Worm (Caenorhabditis elegans): Measurements from ENCODE around the gene Y17G9A.2.

Y17G9A.2 gene

ce11 chrIV:4814185-4814584 is 41.9 kb downstream of the Y17G9A.2 start, which contains the start of gene srw-94:
TSS of gene srw-94 (plus strand) at chrIV:4814485.
- TF ChIP-seq tlp-1 (tag; optimal IDR thresholded peaks at IDR 0.05) = no peak
- no peak for TF ChIP-seq isw-1 (GFP tag; IDR thresholded peaks at IDR 0.05)
- TF ChIP-seq unc-62 (GFP tag; optimal IDR thresholded peaks at IDR 0.05) = no peak
- no peak for TF ChIP-seq mef-2 (tag; optimal IDR thresholded peaks at IDR 0.05)
- no peak for TF ChIP-seq nhr-12 (tag; optimal IDR thresholded peaks at IDR 0.05)
- TF ChIP-seq nhr-19 (GFP tag; conservative IDR thresholded peaks at IDR 0.05) = no peak
- no peak for TF ChIP-seq grh-1 (GFP tag; IDR thresholded peaks at IDR 0.05)
- TF ChIP-seq elt-2 (tag; optimal IDR thresholded peaks at IDR 0.05) = no peak
- no peak for TF ChIP-seq pax-3 (tag; optimal IDR thresholded peaks at IDR 0.05)
- no peak for TF ChIP-seq nhr-20 (tag; optimal IDR thresholded peaks at IDR 0.05)
- no peak for TF ChIP-seq C04F5.9 (tag; optimal IDR thresholded peaks at IDR 0.05)
- no peak for TF ChIP-seq hpl-2 (GFP tag; optimal IDR thresholded peaks at IDR 0.05)
- no peak for TF ChIP-seq dsc-1 (tag; optimal IDR thresholded peaks at IDR 0.05)
- no peak for TF ChIP-seq zip-4 (GFP tag; optimal IDR thresholded peaks at IDR 0.05)
- TF ChIP-seq nhr-28 (tag; optimal IDR thresholded peaks at IDR 0.05) = no peak
- TF ChIP-seq hlh-17 (GFP tag; optimal IDR thresholded peaks at IDR 0.05; ENCODE audit: borderline replicate concordance) = no peak
- TF ChIP-seq nhr-11 (tag; optimal IDR thresholded peaks at IDR 0.05) = no peak
- no peak for TF ChIP-seq hlh-4 (tag; optimal IDR thresholded peaks at IDR 0.05)
- TF ChIP-seq dpl-1 (GFP tag; optimal IDR thresholded peaks at IDR 0.05) = no peak
- TF ChIP-seq rnt-1 (tag; optimal IDR thresholded peaks at IDR 0.05) = no peak

ce11 chrIV:4811863-4812262 is 44.2 kb downstream of the Y17G9A.2 start, which contains the start of gene srw-95:
TSS of gene srw-95 (plus strand) at chrIV:4812075.
- TF ChIP-seq C34B4.2 (tag; optimal IDR thresholded peaks at IDR 0.05) (no peak), nhr-28 (tag; optimal IDR thresholded peaks at IDR 0.05) (no peak), pax-3 (tag; optimal IDR thresholded peaks at IDR 0.05) (no peak), nhr-71 (tag; optimal IDR thresholded peaks at IDR 0.05) (no peak), efl-1 (optimal IDR thresholded peaks at IDR 0.05) (no peak), efl-1 (GFP tag; optimal IDR thresholded peaks at IDR 0.05 in 1 of 2) (peak in 1 of 2 experiments; percentile 83), nhr-76 (tag; optimal IDR thresholded peaks at IDR 0.05) (no peak)

- TF ChIP-seq mep-1 (tag; optimal IDR thresholded peaks at IDR 0.05) (no peak), nhr-85 (tag) (peak; percentile 61), jun-1 (tag; optimal IDR thresholded peaks at IDR 0.05) (no peak), zip-4 (GFP tag; optimal IDR thresholded peaks at IDR 0.05) (no peak), ztf-11 (tag; optimal IDR thresholded peaks at IDR 0.05) (no peak), aha-1 (tag; optimal IDR thresholded peaks at IDR 0.05) (no peak), lin-13 (GFP tag; optimal IDR thresholded peaks at IDR 0.05) (peak; percentile 6), elt-3 (tag; optimal IDR thresholded peaks at IDR 0.05) (peak in 1 of 6 experiments; percentile 61), nhr-20 (tag; optimal IDR thresholded peaks at IDR 0.05) (peak; percentile 54), nhr-237 (tag; optimal IDR thresholded peaks at IDR 0.05) (no peak), nhr-76 (tag; optimal IDR thresholded peaks at IDR 0.05) (no peak), ceh-82 (tag; optimal IDR thresholded peaks at IDR 0.05) (peak; percentile 18 to 62 (median 43)), lsy-2 (tag; optimal IDR thresholded peaks at IDR 0.05) (peak; percentile 63 to 85), xbp-1 (tag; optimal IDR thresholded peaks at IDR 0.05) (peak; percentile 45), mdl-1 (tag; optimal IDR thresholded peaks at IDR 0.05) (no peak), nhr-47 (tag; optimal IDR thresholded peaks at IDR 0.05) (peak; percentile 61), egl-13 (tag; optimal IDR thresholded peaks at IDR 0.05) (peak; percentile 13), snu-23 (GFP tag; optimal IDR thresholded peaks at IDR 0.05) (peak; percentile 75), efl-1 (optimal IDR thresholded peaks at IDR 0.05) (peak; percentile 63 to 66), efl-1 (GFP tag; optimal IDR thresholded peaks at IDR 0.05 in 1 of 2) (peak; percentile 69 to 96), pqm-1 (tag; optimal IDR thresholded peaks at IDR 0.05) (no peak), zag-1 (tag; optimal IDR thresholded peaks at IDR 0.05) (no peak), nhr-77 (tag; optimal IDR thresholded peaks at IDR 0.05) (no peak), hlh-4 (tag; optimal IDR thresholded peaks at IDR 0.05) (no peak), ceh-90 (tag; optimal IDR thresholded peaks at IDR 0.05) (no peak), C16A3.4 (tag; optimal IDR thresholded peaks at IDR 0.05) (peak; percentile 75), ztf-4 (tag; optimal IDR thresholded peaks at IDR 0.05) (no peak), elt-2 (tag; optimal IDR thresholded peaks at IDR 0.05) (no peak), hlh-17 (GFP tag; optimal IDR thresholded peaks at IDR 0.05; ENCODE audit: borderline replicate concordance) (no peak), skn-1 (tag; optimal IDR thresholded peaks at IDR 0.05) (peak; percentile 81), swsn-7 (tag; optimal IDR thresholded peaks at IDR 0.05) (peak; percentile 47), F16B12.6 (tag; optimal IDR thresholded peaks at IDR 0.05) (peak; percentile 82)
These were observed 45.6 kb downstream of the Y17G9A.2 start, which contains the start of gene eif-1.A for ce11 chrIV:4810377-4810984. TSS of gene eif-1.A (plus strand) at chrIV:4810934.

All from whole organism, L1 larva.